Fruit fly (Drosophila melanogaster) whole organism, embryonic: ENCODE measurements around the gene ZnT77C.

Experiments used
- C15 ChIP-seq: fragments of 200-800 bp; sonication (Bioruptor generic); IDR thresholded peaks from 3 replicates; pipeline ENCODE4 v1.3.6; 2022; ENCODE audit warnings: missing biosample characterization, missing genetic modification characterization
- CG10321 ChIP-seq: fragments of 200-800 bp; sonication (Bioruptor generic); IDR thresholded peaks from 2 replicates; pipeline ENCODE4 v1.3.6; 2022; ENCODE audit warnings: missing biosample characterization, missing genetic modification characterization
- CG10431 ChIP-seq: fragments of 200-800 bp; sonication (Bioruptor generic); optimal IDR thresholded peaks from 3 replicates; lab custom pipeline; 2018; ENCODE audit warnings: missing biosample characterization, mild to moderate bottlenecking, missing genetic modification characterization
- CG12219 ChIP-seq: fragments of 200-800 bp; sonication (Bioruptor generic); optimal IDR thresholded peaks from 3 replicates; lab custom pipeline; 2018; ENCODE audit warnings: missing biosample characterization, mild to moderate bottlenecking, missing genetic modification characterization
- CG12769 ChIP-seq: fragments of 200-800 bp; sonication (Bioruptor generic); optimal IDR thresholded peaks from 2 replicates; lab custom pipeline; 2019; ENCODE audit warnings: missing biosample characterization, mild to moderate bottlenecking, missing genetic modification characterization, moderate library complexity
- CG12942 ChIP-seq: fragments of 200-800 bp; sonication (Bioruptor generic); optimal IDR thresholded peaks from 3 replicates; lab custom pipeline; 2016; ENCODE audit warnings: missing biosample characterization, missing genetic modification characterization
- CG15601 ChIP-seq: fragments of 200-800 bp; sonication (Bioruptor generic); optimal IDR thresholded peaks from 3 replicates; lab custom pipeline; 2019; ENCODE audit warnings: missing biosample characterization, mild to moderate bottlenecking, missing genetic modification characterization, moderate library complexity
- CG15696 ChIP-seq: fragments of 200-800 bp; sonication (Bioruptor generic); optimal IDR thresholded peaks from 2 replicates; lab custom pipeline; 2019; ENCODE audit warnings: missing biosample characterization, mild to moderate bottlenecking, missing genetic modification characterization, moderate library complexity
- CG17568 ChIP-seq: fragments of 200-800 bp; sonication (Bioruptor generic); optimal IDR thresholded peaks from 2 replicates; lab custom pipeline; 2018; ENCODE audit warnings: missing biosample characterization, mild to moderate bottlenecking, missing genetic modification characterization, moderate library complexity
- CG18011 ChIP-seq: fragments of 200-800 bp; sonication (Bioruptor generic); optimal IDR thresholded peaks from 2 replicates; lab custom pipeline; 2017; ENCODE audit warnings: missing biosample characterization, missing genetic modification characterization, mild to moderate bottlenecking, moderate library complexity, missing genotype
- CG2129 ChIP-seq: fragments of 200-800 bp; sonication (Bioruptor generic); IDR thresholded peaks from 2 replicates; pipeline ENCODE4 v1.3.6; 2022; ENCODE audit warnings: missing biosample characterization, missing genetic modification characterization; ENCODE audit not compliant: partially characterized antibody
- CG32532 ChIP-seq: fragments of 200-800 bp; sonication (Bioruptor generic); IDR thresholded peaks from 2 replicates; pipeline ENCODE4 v1.3.6; 2022; ENCODE audit warnings: missing biosample characterization, missing genetic modification characterization
- CG34224 ChIP-seq: fragments of 200-800 bp; sonication (Bioruptor generic); IDR thresholded peaks from 3 replicates; pipeline ENCODE4 v1.3.6; 2022; ENCODE audit warnings: missing biosample characterization, missing genetic modification characterization; ENCODE audit not compliant: partially characterized antibody
- CG4282 ChIP-seq: fragments of 200-800 bp; sonication (Bioruptor generic); optimal IDR thresholded peaks from 2 replicates; lab custom pipeline; 2016; ENCODE audit warnings: missing biosample characterization, missing genetic modification characterization
- CG7556 ChIP-seq: fragments of 200-800 bp; sonication (Bioruptor generic); optimal IDR thresholded peaks from 2 replicates; lab custom pipeline; 2017; ENCODE audit warnings: missing biosample characterization, mild to moderate bottlenecking, missing genetic modification characterization
- CG9215 ChIP-seq: fragments of 200-800 bp; sonication (Bioruptor generic); IDR thresholded peaks from 2 replicates; pipeline ENCODE4 v1.3.6; 2022; ENCODE audit warnings: missing biosample characterization, missing genetic modification characterization
- CTCF ChIP-seq: fragments of 200-800 bp; sonication (Bioruptor generic); optimal IDR thresholded peaks from 2 replicates; lab custom pipeline; 2017; ENCODE audit warnings: missing biosample characterization, mild to moderate bottlenecking, missing genetic modification characterization, moderate library complexity
- CkIIα-i1 ChIP-seq: fragments of 200-800 bp; sonication (Bioruptor generic); IDR thresholded peaks from 2 replicates; pipeline ENCODE4 v1.3.6; 2022; ENCODE audit warnings: missing biosample characterization, missing genetic modification characterization
- Dip2 ChIP-seq: fragments of 200-800 bp; sonication (Bioruptor generic); IDR thresholded peaks from 2 replicates; pipeline ENCODE4 v1.3.6; 2022; ENCODE audit warnings: missing biosample characterization, missing genetic modification characterization
- Eip74EF ChIP-seq, 2 experiments: fragments of 200-800 bp in 1 of 2; fragments of >200 bp in 1 of 2; sonication (Bioruptor generic) in 1 of 2; optimal IDR thresholded peaks; 2 replicates each; lab custom pipeline; 2017 to 2019; ENCODE audit warnings: missing biosample characterization in 2 of 2, missing genetic modification characterization in 2 of 2, mild to moderate bottlenecking in 1 of 2, moderate library complexity in 1 of 2
- Hey ChIP-seq: fragments of 200-800 bp; sonication (Bioruptor generic); optimal IDR thresholded peaks from 3 replicates; lab custom pipeline; 2018; ENCODE audit warnings: missing biosample characterization, mild to moderate bottlenecking, missing genetic modification characterization
- Kr ChIP-seq: fragments of 200-800 bp; sonication (Bioruptor generic); optimal IDR thresholded peaks from 2 replicates; lab custom pipeline; 2017; ENCODE audit warnings: missing biosample characterization, mild to moderate bottlenecking, missing genetic modification characterization
- Mes4 ChIP-seq: fragments of 200-800 bp; sonication (Bioruptor generic); optimal IDR thresholded peaks from 2 replicates; lab custom pipeline; 2016; ENCODE audit warnings: missing biosample characterization, missing genetic modification characterization
- Nf-YA ChIP-seq: fragments of 200-800 bp; sonication (Bioruptor generic); IDR thresholded peaks from 2 replicates; pipeline ENCODE4 v1.3.6; 2022; ENCODE audit warnings: missing biosample characterization, missing genetic modification characterization
- Pdp1 ChIP-seq, 2 experiments: fragments of 200-800 bp; sonication (Bioruptor generic); optimal IDR thresholded peaks; 3 replicates each; lab custom pipeline; 2016; ENCODE audit warnings: missing biosample characterization in 2 of 2, missing genetic modification characterization in 2 of 2, mild to moderate bottlenecking in 1 of 2, moderate library complexity in 1 of 2
- TFAM ChIP-seq: fragments of 200-800 bp; sonication (Bioruptor generic); optimal IDR thresholded peaks from 2 replicates; lab custom pipeline; 2017; ENCODE audit warnings: missing biosample characterization, missing genetic modification characterization, inconsistent platforms
- bab2 ChIP-seq: fragments of 200-800 bp; sonication (Bioruptor generic); optimal IDR thresholded peaks from 2 replicates; lab custom pipeline; 2016; ENCODE audit warnings: missing biosample characterization, missing genetic modification characterization
- chinmo ChIP-seq: fragments of 200-800 bp; sonication (Bioruptor generic); IDR thresholded peaks from 4 replicates; pipeline ENCODE4 v1.3.6; 2022; ENCODE audit warnings: missing biosample characterization, missing genetic modification characterization; ENCODE audit not compliant: partially characterized antibody
- da ChIP-seq: fragments of 200-800 bp; sonication (Bioruptor generic); optimal IDR thresholded peaks from 2 replicates; lab custom pipeline; 2016; ENCODE audit warnings: missing biosample characterization, missing genetic modification characterization
- grau ChIP-seq: fragments of 200-800 bp; optimal IDR thresholded peaks from 3 replicates; lab custom pipeline; 2019; ENCODE audit warnings: missing biosample characterization, mild to moderate bottlenecking, missing genetic modification characterization, moderate library complexity
- h ChIP-seq: fragments of >200 bp; optimal IDR thresholded peaks from 2 replicates; lab custom pipeline; 2017
- hb ChIP-seq: fragments of 200-800 bp; sonication (Bioruptor generic); IDR thresholded peaks from 3 replicates; pipeline ENCODE4 v1.3.6; 2022; ENCODE audit warnings: missing biosample characterization, missing genetic modification characterization; ENCODE audit not compliant: partially characterized antibody
- scrt ChIP-seq: fragments of 200-800 bp; sonication (Bioruptor generic); optimal IDR thresholded peaks from 2 replicates; lab custom pipeline; 2018; ENCODE audit warnings: missing biosample characterization, mild to moderate bottlenecking, missing genetic modification characterization, moderate library complexity
- sim ChIP-seq: fragments of 200-800 bp; sonication (Bioruptor generic); IDR thresholded peaks from 2 replicates; pipeline ENCODE4 v1.3.6; 2022; ENCODE audit warnings: missing biosample characterization, missing genetic modification characterization
- sob ChIP-seq: fragments of 200-800 bp; sonication (Bioruptor generic); IDR thresholded peaks from 2 replicates; pipeline ENCODE4 v1.3.6; 2022; ENCODE audit warnings: missing biosample characterization, missing genetic modification characterization
- tap ChIP-seq: fragments of 200-800 bp; optimal IDR thresholded peaks from 3 replicates; lab custom pipeline; 2019; ENCODE audit warnings: missing biosample characterization, mild to moderate bottlenecking, missing genetic modification characterization, moderate library complexity
- tin ChIP-seq: fragments of 200-800 bp; sonication (Bioruptor generic); optimal IDR thresholded peaks from 3 replicates; lab custom pipeline; 2016; ENCODE audit warnings: missing biosample characterization, missing genetic modification characterization
- twi ChIP-seq: fragments of 200-800 bp; optimal IDR thresholded peaks from 2 replicates; lab custom pipeline; 2019; ENCODE audit warnings: missing biosample characterization, mild to moderate bottlenecking, missing genetic modification characterization, moderate library complexity
- vvl ChIP-seq: fragments of 200-800 bp; sonication (Bioruptor generic); IDR thresholded peaks from 2 replicates; pipeline ENCODE4 v1.3.6; 2022; ENCODE audit warnings: missing biosample characterization, missing genetic modification characterization
- zen2 ChIP-seq: fragments of 200-800 bp; sonication (Bioruptor generic); IDR thresholded peaks from 3 replicates; pipeline ENCODE4 v1.3.6; 2022; ENCODE audit warnings: missing biosample characterization, missing genetic modification characterization; ENCODE audit not compliant: partially characterized antibody

The ZnT77C gene

dm6 chr3L:20466599-20466998 lies 28.1 kb downstream of the ZnT77C start, which contains the start of gene Tdh (continued):
- TF ChIP-seq Hey (tag; lab: Kevin White, UChicago) (no peak), twi (tag; lab: Kevin White, UChicago) (no peak), CG12769 (tag; lab: Kevin White, UChicago) (peak; percentile 74), da (GFP tag; lab: Kevin White, UChicago) (no peak), CG10431 (GFP tag; lab: Kevin White, UChicago) (no peak), bab2 (GFP tag; lab: Kevin White, UChicago) (no peak), Nf-YA (no peak), CG7556 (GFP tag; lab: Kevin White, UChicago) (no peak), CG15696 (no peak), CG34224 (GFP tag; lab: Robert Waterston, UW) (no peak), Pdp1 (GFP tag; optimal IDR thresholded peaks at IDR 0.05; lab: Kevin White, UChicago) (peak in 1 of 2 experiments; percentile 32)

dm6 chr3L:20465941-20466340 lies 28.8 kb downstream of the ZnT77C start, which contains the start of gene CG42764:
Gene CG42764, minus strand, starts transcription at chr3L:20466041.
- no peak for TF ChIP-seq vvl (GFP tag; lab: Robert Waterston, UW)
- no peak for TF ChIP-seq chinmo
- TF ChIP-seq scrt, result no peak
- no peak for TF ChIP-seq Mes4 (GFP tag; lab: Kevin White, UChicago)
- TF ChIP-seq Eip74EF (GFP tag; optimal IDR thresholded peaks at IDR 0.05; lab: Kevin White, UChicago), result no peak
- TF ChIP-seq CG4282 (GFP tag; lab: Kevin White, UChicago), result no peak
- TF ChIP-seq CG9215 (GFP tag; lab: Robert Waterston, UW), result no peak
- TF ChIP-seq C15 (GFP tag; lab: Robert Waterston, UW), result no peak
- no peak for TF ChIP-seq CG12942 (GFP tag; lab: Kevin White, UChicago)
- TF ChIP-seq Kr (GFP tag; lab: Kevin White, UChicago), result no peak
- TF ChIP-seq CG18011 (GFP tag; lab: Kevin White, UChicago), result no peak
- no peak for TF ChIP-seq CG10321 (GFP tag; lab: Robert Waterston, UW)
- TF ChIP-seq CG15696, result no peak
- no peak for TF ChIP-seq CkIIα-i1 (GFP tag; lab: Robert Waterston, UW)
- no peak for TF ChIP-seq zen2 (GFP tag; lab: Robert Waterston, UW)
- TF ChIP-seq CG15601, result no peak
- TF ChIP-seq tap (tag; lab: Kevin White, UChicago), result no peak

- TF ChIP-seq CG32532 (GFP tag; lab: Robert Waterston, UW) (0 out of 2 replicates have a peak, but pooled peaks have one; percentile 1), twi (tag; lab: Kevin White, UChicago) (no peak), tin (GFP tag; lab: Kevin White, UChicago) (no peak), sim (GFP tag; lab: Robert Waterston, UW) (no peak), grau (no peak), sob (GFP tag; lab: Robert Waterston, UW) (no peak), hb (GFP tag; lab: Robert Waterston, UW) (no peak), CTCF (GFP tag; lab: Kevin White, UChicago) (peak; percentile 65), h (lab: Kevin White, UChicago) (no peak), Dip2 (no peak), TFAM (GFP tag; lab: Kevin White, UChicago) (no peak), CG17568 (GFP tag; lab: Kevin White, UChicago) (no peak), CG2129 (no peak), CG12219 (GFP tag; lab: Kevin White, UChicago) (no peak)
- TF ChIP-seq, all 482 proteins: peak for 2
Measured at dm6 chr3L:20464677-20465076, 30.0 kb downstream of the ZnT77C start, which contains the start of gene atk. Gene atk, minus strand, starts transcription at chr3L:20464862.
